Worm (Caenorhabditis elegans) whole organism, L4 larva: ENCODE data around the gene F22E12.3.
A peak's percentile ranks its signal among the peaks of the same experiment; 100 is the strongest.

Experiments
- F10B5.3 ChIP-seq: sonication (generic microtip); optimal IDR thresholded peaks from 2 replicates; lab custom pipeline; 2016; ENCODE audit warnings: mild to moderate bottlenecking, missing genetic modification characterization, missing compliant biosample characterization
- Y105C5A.15 ChIP-seq: fragments of 200-800 bp; sonication (Bioruptor generic); IDR thresholded peaks from 2 replicates; pipeline ENCODE4 v1.3.6; 2022; ENCODE audit warnings: missing genetic modification characterization, missing compliant biosample characterization
- ZK546.5 ChIP-seq, 2 experiments: sonication (generic microtip); optimal IDR thresholded peaks; 2 replicates each; lab custom pipeline; 2017; ENCODE audit warnings: missing biosample characterization in 2 of 2, missing genetic modification characterization in 2 of 2
- aly-2 ChIP-seq: sonication (generic microtip); optimal IDR thresholded peaks from 2 replicates; lab custom pipeline; 2018; ENCODE audit warnings: missing biosample characterization, missing genetic modification characterization
- attf-4 ChIP-seq: sonication (generic microtip); optimal IDR thresholded peaks from 3 replicates; lab custom pipeline; 2017; ENCODE audit warnings: missing biosample characterization, missing genetic modification characterization
- ceh-20 ChIP-seq: fragments of 200-800 bp; sonication (Bioruptor generic); IDR thresholded peaks from 2 replicates; pipeline ENCODE4 v1.3.6; 2022; ENCODE audit warnings: missing genetic modification reagents, missing genetic modification characterization, missing compliant biosample characterization
- ceh-28 ChIP-seq: fragments of 150-350 bp; optimal IDR thresholded peaks from 2 replicates; lab custom pipeline; 2014; ENCODE audit warnings: missing biosample characterization, missing genetic modification reagents, missing genetic modification characterization
- ceh-32 ChIP-seq: sonication (generic microtip); optimal IDR thresholded peaks from 2 replicates; lab custom pipeline; 2016; ENCODE audit warnings: mild to moderate bottlenecking, missing genetic modification characterization, missing compliant biosample characterization; ENCODE audit not compliant: poor library complexity
- cey-2 ChIP-seq: sonication (generic microtip); optimal IDR thresholded peaks from 3 replicates; lab custom pipeline; 2017; ENCODE audit warnings: missing genetic modification characterization, mild to moderate bottlenecking, missing compliant biosample characterization, antibody characterized with exemption, borderline replicate concordance; ENCODE audit not compliant: insufficient read depth
- daf-12 ChIP-seq: fragments of 150-350 bp; optimal IDR thresholded peaks from 2 replicates; lab custom pipeline; 2014; ENCODE audit warnings: missing biosample characterization, missing genetic modification reagents, missing genetic modification characterization
- daf-16 ChIP-seq, 3 experiments: sonication (generic microtip); optimal IDR thresholded peaks; 2 replicates each; lab custom pipeline; 2016 to 2017; ENCODE audit warnings: missing genetic modification characterization in 3 of 3, missing genetic modification reagents in 3 of 3, mild to moderate bottlenecking in 2 of 3, missing compliant biosample characterization in 2 of 3, missing biosample characterization in 1 of 3, moderate library complexity in 1 of 3
- daf-8 ChIP-seq: fragments of 200-800 bp; sonication (Bioruptor generic); IDR thresholded peaks from 2 replicates; pipeline ENCODE4 v1.3.6; 2022; ENCODE audit warnings: missing genetic modification characterization, missing compliant biosample characterization
- dmd-6 ChIP-seq: fragments of 200-800 bp; sonication (Bioruptor generic); IDR thresholded peaks from 2 replicates; pipeline ENCODE4 v1.3.6; 2022; ENCODE audit warnings: missing genetic modification reagents, missing genetic modification characterization, missing compliant biosample characterization
- dmd-8 ChIP-seq: fragments of 200-800 bp; sonication (Bioruptor generic); IDR thresholded peaks from 2 replicates; pipeline ENCODE4 v1.3.6; 2022; ENCODE audit warnings: missing genetic modification characterization, missing compliant biosample characterization
- dpl-1 ChIP-seq: fragments of 150-350 bp; optimal IDR thresholded peaks from 2 replicates; lab custom pipeline; 2014; ENCODE audit warnings: missing biosample characterization, missing genetic modification reagents, missing genetic modification characterization
- dve-1 ChIP-seq: sonication (generic microtip); optimal IDR thresholded peaks from 2 replicates; lab custom pipeline; 2017; ENCODE audit warnings: antibody characterized with exemption, mild to moderate bottlenecking, missing genetic modification characterization, missing compliant biosample characterization; ENCODE audit not compliant: insufficient read depth
- egl-27 ChIP-seq: sonication (generic microtip); optimal IDR thresholded peaks from 3 replicates; lab custom pipeline; 2017; ENCODE audit warnings: missing biosample characterization, missing genetic modification reagents, missing genetic modification characterization
- fkh-10 ChIP-seq: fragments of 150-350 bp; optimal IDR thresholded peaks from 2 replicates; lab custom pipeline; 2014; ENCODE audit warnings: missing biosample characterization, missing genetic modification reagents, missing genetic modification characterization
- hlh-11 ChIP-seq: fragments of 200-800 bp; sonication (Bioruptor generic); optimal IDR thresholded peaks from 2 replicates; lab custom pipeline; 2018; ENCODE audit warnings: mild to moderate bottlenecking, missing genetic modification characterization, missing compliant biosample characterization
- hlh-30 ChIP-seq: sonication (generic microtip); optimal IDR thresholded peaks from 2 replicates; lab custom pipeline; 2017; ENCODE audit warnings: antibody characterized with exemption, mild to moderate bottlenecking, missing genetic modification characterization, missing compliant biosample characterization; ENCODE audit not compliant: insufficient read depth
- hmg-1.1 ChIP-seq: fragments of 200-800 bp; sonication (Bioruptor generic); IDR thresholded peaks from 2 replicates; pipeline ENCODE4 v1.3.6; 2022; ENCODE audit warnings: missing genetic modification reagents, missing genetic modification characterization, missing compliant biosample characterization
- lin-1 ChIP-seq: fragments of 200-800 bp; sonication (Bioruptor generic); IDR thresholded peaks from 2 replicates; pipeline ENCODE4 v1.3.6; 2022; ENCODE audit warnings: missing genetic modification reagents, missing genetic modification characterization, missing compliant biosample characterization
- lin-29 ChIP-seq: fragments of 200-800 bp; sonication (Bioruptor generic); IDR thresholded peaks from 2 replicates; pipeline ENCODE4 v1.3.6; 2022; ENCODE audit warnings: missing genetic modification reagents, missing genetic modification characterization, missing compliant biosample characterization
- madf-9 ChIP-seq: fragments of 200-800 bp; sonication (Bioruptor generic); conservative IDR thresholded peaks from 2 replicates; pipeline ENCODE4 v1.3.6; 2022; ENCODE audit warnings: missing genetic modification reagents, missing genetic modification characterization, missing compliant biosample characterization
- mdl-1 ChIP-seq, 2 experiments: fragments of 150-350 bp in 1 of 2; sonication (generic microtip) in 1 of 2; optimal IDR thresholded peaks; 2 replicates each; lab custom pipeline; 2014 to 2017; ENCODE audit warnings: missing biosample characterization in 2 of 2, missing genetic modification characterization in 2 of 2
- mxl-2 ChIP-seq: fragments of 200-800 bp; sonication (Bioruptor generic); conservative IDR thresholded peaks from 2 replicates; pipeline ENCODE4 v1.3.6; 2022; ENCODE audit warnings: missing genetic modification reagents, missing genetic modification characterization, missing compliant biosample characterization
- nhr-11 ChIP-seq: fragments of 150-350 bp; optimal IDR thresholded peaks from 2 replicates; lab custom pipeline; 2014; ENCODE audit warnings: missing biosample characterization, missing genetic modification characterization
- nhr-111 ChIP-seq: fragments of 200-800 bp; sonication (Bioruptor generic); optimal IDR thresholded peaks from 2 replicates; lab custom pipeline; 2018; ENCODE audit warnings: mild to moderate bottlenecking, missing genetic modification characterization, missing compliant biosample characterization
- nhr-28 ChIP-seq: fragments of 150-350 bp; optimal IDR thresholded peaks from 2 replicates; lab custom pipeline; 2014; ENCODE audit warnings: missing biosample characterization, missing genetic modification characterization
- nhr-48 ChIP-seq: sonication (generic microtip); optimal IDR thresholded peaks from 2 replicates; lab custom pipeline; 2016; ENCODE audit warnings: mild to moderate bottlenecking, missing genetic modification characterization, missing compliant biosample characterization
- nhr-77 ChIP-seq: fragments of 150-350 bp; optimal IDR thresholded peaks from 2 replicates; lab custom pipeline; 2014; ENCODE audit warnings: missing biosample characterization, missing genetic modification characterization
- pha-4 ChIP-seq, 2 experiments: fragments of 150-350 bp in 1 of 2; fragments of 200-800 bp in 1 of 2; sonication (Bioruptor generic) in 1 of 2; IDR thresholded peaks in 1 of 2; optimal IDR thresholded peaks in 1 of 2; 2 replicates each; pipeline versions ENCODE4 v1.3.6 to Lab custom; 2014 to 2022; ENCODE audit warnings: missing genetic modification characterization in 2 of 2, missing genetic modification reagents in 2 of 2, missing biosample characterization in 1 of 2, missing compliant biosample characterization in 1 of 2
- php-3 ChIP-seq: fragments of 200-800 bp; sonication (Bioruptor generic); IDR thresholded peaks from 2 replicates; pipeline ENCODE4 v1.3.6; 2022; ENCODE audit warnings: missing genetic modification reagents, missing genetic modification characterization, missing compliant biosample characterization
- pqm-1 ChIP-seq: sonication (generic microtip); optimal IDR thresholded peaks from 2 replicates; lab custom pipeline; 2017; ENCODE audit warnings: missing biosample characterization, missing genetic modification characterization
- set-16 ChIP-seq: fragments of 200-800 bp; sonication (Bioruptor generic); IDR thresholded peaks from 2 replicates; pipeline ENCODE4 v1.3.6; 2022; ENCODE audit warnings: missing genetic modification reagents, missing genetic modification characterization, missing compliant biosample characterization
- spr-3 ChIP-seq: fragments of 200-800 bp; sonication (Bioruptor generic); optimal IDR thresholded peaks from 2 replicates; lab custom pipeline; 2018; ENCODE audit warnings: mild to moderate bottlenecking, missing genetic modification characterization, missing compliant biosample characterization
- tag-97 ChIP-seq: fragments of 200-800 bp; sonication (Bioruptor generic); IDR thresholded peaks from 2 replicates; pipeline ENCODE4 v1.3.6; 2022; ENCODE audit warnings: missing genetic modification characterization, missing compliant biosample characterization
- zfp-3 ChIP-seq: fragments of 200-800 bp; sonication (Bioruptor generic); conservative IDR thresholded peaks from 2 replicates; pipeline ENCODE4 v1.3.6; 2022; ENCODE audit warnings: missing genetic modification reagents, missing genetic modification characterization, missing compliant biosample characterization
- zip-11 ChIP-seq: fragments of 200-800 bp; sonication (Bioruptor generic); IDR thresholded peaks from 2 replicates; pipeline ENCODE4 v1.3.6; 2022; ENCODE audit warnings: missing genetic modification characterization, missing compliant biosample characterization
- ztf-7 ChIP-seq: fragments of 150-350 bp; optimal IDR thresholded peaks from 2 replicates; lab custom pipeline; 2014; ENCODE audit warnings: missing biosample characterization, missing genetic modification characterization

Gene F22E12.3

ce11 chrV:10432607-10433006, 30.6 kb downstream of the F22E12.3 start:
- TF ChIP-seq dmd-6 (GFP tag; lab: Robert Waterston, UW): peak; percentile 89
- TF ChIP-seq nhr-111 (GFP tag; lab: Kevin White, UChicago): no peak
- TF ChIP-seq cey-2 (tag; lab: Kevin White, UChicago): no peak
- TF ChIP-seq zip-11: no peak
- TF ChIP-seq lin-1 (GFP tag; lab: Robert Waterston, UW): peak; percentile 56; the same call in 1 of the 2 replicates
- TF ChIP-seq ztf-7: no peak
- TF ChIP-seq nhr-28 (tag; lab: Kevin White, UChicago): peak; percentile 87
- TF ChIP-seq dve-1 (tag; lab: Kevin White, UChicago): peak; percentile 88
- peak; percentile 74 for TF ChIP-seq hlh-11 (tag; lab: Kevin White, UChicago)
- TF ChIP-seq pqm-1 (tag; lab: Kevin White, UChicago): peak; percentile 99
- TF ChIP-seq daf-8: no peak
- TF ChIP-seq hlh-30 (tag; lab: Kevin White, UChicago): peak; percentile 31
- TF ChIP-seq egl-27 (tag; lab: Kevin White, UChicago): no peak
- no peak for TF ChIP-seq aly-2 (tag; lab: Kevin White, UChicago)
- peak; percentile 89 for TF ChIP-seq php-3 (GFP tag; lab: Robert Waterston, UW)
- TF ChIP-seq dmd-8 (GFP tag; lab: Robert Waterston, UW): no peak
- no peak for TF ChIP-seq zfp-3 (GFP tag; lab: Robert Waterston, UW)
- no peak for TF ChIP-seq ceh-28 (tag; lab: Kevin White, UChicago)
- TF ChIP-seq daf-16 (GFP tag; optimal IDR thresholded peaks at IDR 0.05; lab: Kevin White, UChicago): peak in 1 of 2 experiments; percentile 6
- TF ChIP-seq daf-16 (tag; optimal IDR thresholded peaks at IDR 0.05; lab: Kevin White, UChicago): peak; percentile 91
- peak; percentile 61 for TF ChIP-seq nhr-77
- no peak for TF ChIP-seq fkh-10
- no peak for TF ChIP-seq Y105C5A.15 (GFP tag; lab: Robert Waterston, UW)
- TF ChIP-seq pha-4 (GFP tag; IDR thresholded peaks at IDR 0.05; lab: Robert Waterston, UW): peak; percentile 34; the same call in 1 of the 2 replicates
- no peak for TF ChIP-seq pha-4 (tag; optimal IDR thresholded peaks at IDR 0.05; lab: Kevin White, UChicago)
- 0 out of 2 replicates have a peak, but pooled peaks have one; percentile 17 for TF ChIP-seq ceh-20
- TF ChIP-seq mdl-1 (tag; optimal IDR thresholded peaks at IDR 0.05; lab: Kevin White, UChicago): peak in 1 of 2 experiments; percentile 64
- no peak for TF ChIP-seq ceh-32 (tag; lab: Kevin White, UChicago)
- TF ChIP-seq hmg-1.1 (GFP tag; lab: Robert Waterston, UW): no peak

- TF ChIP-seq ZK546.5 (tag; optimal IDR thresholded peaks at IDR 0.05; lab: Kevin White, UChicago) (no peak), set-16 (GFP tag; lab: Robert Waterston, UW) (no peak)
These were observed 34.6 kb downstream of the F22E12.3 start, which contains the start of gene tag-314 for ce11 chrV:10428608-10429007. TSS of gene tag-314 (minus strand) at chrV:10428708.

DNA sequence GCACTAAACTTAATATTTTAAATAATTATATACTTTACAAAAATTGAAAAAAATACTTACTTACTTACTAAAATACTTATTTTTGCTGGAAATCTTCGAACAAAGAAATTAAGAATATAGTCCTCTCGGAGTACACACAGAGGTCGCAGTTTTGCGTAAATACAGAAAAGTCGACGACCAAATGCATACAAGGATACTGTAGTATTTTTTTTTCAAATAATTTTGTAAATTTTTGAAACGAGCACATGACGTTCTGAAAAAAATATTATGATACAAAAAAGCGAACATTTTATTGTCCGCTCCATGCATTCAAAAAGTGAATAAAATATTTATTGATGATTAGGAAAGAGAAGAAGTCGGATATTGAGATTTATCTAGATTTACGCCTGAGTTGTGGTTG, 36.9 kb downstream of the F22E12.3 start, which contains the start of gene apc-10:
apc-10 (minus strand) TSS at position 101 of the 400 bp plus-strand sequence.
- TF ChIP-seq nhr-11 (tag; lab: Kevin White, UChicago) (no peak), lin-29 (no peak), mxl-2 (no peak), ztf-7 (no peak), attf-4 (tag; lab: Kevin White, UChicago) (no peak), nhr-77 (no peak), madf-9 (no peak), php-3 (GFP tag; lab: Robert Waterston, UW) (no peak), ZK546.5 (tag; optimal IDR thresholded peaks at IDR 0.05; lab: Kevin White, UChicago) (no peak), spr-3 (no peak), dmd-6 (GFP tag; lab: Robert Waterston, UW) (no peak), dpl-1 (GFP tag; lab: Kevin White, UChicago) (no peak), nhr-48 (tag; lab: Kevin White, UChicago) (no peak), F10B5.3 (no peak), tag-97 (GFP tag; lab: Robert Waterston, UW) (no peak), daf-12 (tag; lab: Kevin White, UChicago) (no peak), dmd-8 (GFP tag; lab: Robert Waterston, UW) (no peak)
- TF ChIP-seq, all 104 proteins: peak for 0
